Fruit fly (Drosophila melanogaster) whole organism, wandering third instar larva: ENCODE results near the gene CG1113.

Source experiments
- Abd-B ChIP-seq: fragments of >200 bp; optimal IDR thresholded peaks from 2 replicates; lab custom pipeline; 2017; ENCODE audit warnings: missing biosample characterization, missing genetic modification characterization
- CG32264 ChIP-seq: fragments of 200-800 bp; sonication (Bioruptor generic); optimal IDR thresholded peaks from 2 replicates; lab custom pipeline; 2016; ENCODE audit warnings: missing biosample characterization, missing genetic modification characterization
- CG9705 ChIP-seq: fragments of 200-800 bp; sonication (Bioruptor generic); optimal IDR thresholded peaks from 2 replicates; lab custom pipeline; 2018; ENCODE audit warnings: missing biosample characterization, mild to moderate bottlenecking, missing genetic modification characterization
- CrebA ChIP-seq: fragments of 200-800 bp; sonication (Bioruptor generic); optimal IDR thresholded peaks from 2 replicates; lab custom pipeline; 2016; ENCODE audit warnings: missing biosample characterization, mild to moderate bottlenecking, missing genetic modification characterization, borderline replicate concordance
- Dfd ChIP-seq: fragments of >200 bp; optimal IDR thresholded peaks from 2 replicates; lab custom pipeline; 2017; ENCODE audit warnings: missing biosample characterization, missing genetic modification characterization
- Dif ChIP-seq: fragments of 200-275, 200-300 bp; sonication (Bioruptor generic); optimal IDR thresholded peaks from 2 replicates; lab custom pipeline; 2018; ENCODE audit warnings: missing biosample characterization, missing genetic modification characterization; ENCODE audit not compliant: partially characterized antibody
- GATAd ChIP-seq: sonication (Bioruptor generic); optimal IDR thresholded peaks from 2 replicates; lab custom pipeline; 2016; ENCODE audit warnings: missing biosample characterization, missing genetic modification characterization
- HLH106 ChIP-seq: fragments of 200-800 bp; optimal IDR thresholded peaks from 3 replicates; lab custom pipeline; 2019; ENCODE audit warnings: missing biosample characterization, mild to moderate bottlenecking, missing genetic modification characterization, moderate library complexity
- Hnf4 ChIP-seq: fragments of 200-800 bp; sonication (Bioruptor generic); optimal IDR thresholded peaks from 2 replicates; lab custom pipeline; 2016; ENCODE audit warnings: missing biosample characterization, mild to moderate bottlenecking, missing genetic modification characterization
- Hr78 ChIP-seq: fragments of >200 bp; optimal IDR thresholded peaks from 2 replicates; lab custom pipeline; 2017; ENCODE audit warnings: missing biosample characterization, missing genetic modification characterization
- Hr83 ChIP-seq: fragments of 200-300 bp; sonication (Bioruptor generic); optimal IDR thresholded peaks from 2 replicates; lab custom pipeline; 2016; ENCODE audit warnings: missing biosample characterization, mild to moderate bottlenecking, missing genetic modification characterization, moderate library complexity; ENCODE audit not compliant: poor library complexity, severe bottlenecking
- Jra ChIP-seq: sonication (Bioruptor generic); optimal IDR thresholded peaks from 2 replicates; lab custom pipeline; 2016; ENCODE audit warnings: missing biosample characterization, missing genetic modification characterization
- Mio ChIP-seq: sonication (Bioruptor generic); optimal IDR thresholded peaks from 2 replicates; lab custom pipeline; 2016; ENCODE audit warnings: missing biosample characterization, missing genetic modification characterization
- Myc ChIP-seq: fragments of >200 bp; optimal IDR thresholded peaks from 2 replicates; lab custom pipeline; 2017
- N ChIP-seq: fragments of >200 bp; optimal IDR thresholded peaks from 2 replicates; lab custom pipeline; 2018; ENCODE audit warnings: missing biosample characterization, missing external identifiers, missing genetic modification characterization
- OdsH ChIP-seq: fragments of 200-800 bp; sonication (Bioruptor generic); optimal IDR thresholded peaks from 2 replicates; lab custom pipeline; 2016; ENCODE audit warnings: missing biosample characterization, mild to moderate bottlenecking, missing genetic modification characterization
- Rel ChIP-seq, 2 experiments: fragments of 200-800 bp; sonication (Bioruptor generic) in 1 of 2; optimal IDR thresholded peaks; 2 replicates in 1 of 2; 3 replicates in 1 of 2; lab custom pipeline; 2016 to 2019; ENCODE audit warnings: mild to moderate bottlenecking in 2 of 2, missing biosample characterization in 2 of 2, missing genetic modification characterization in 2 of 2, moderate library complexity in 1 of 2
- Vsx2 ChIP-seq: fragments of 200-300, 225-300 bp; sonication (Bioruptor generic); optimal IDR thresholded peaks from 2 replicates; lab custom pipeline; 2018; ENCODE audit warnings: missing biosample characterization, missing genetic modification characterization; ENCODE audit not compliant: partially characterized antibody
- br ChIP-seq: fragments of 200-800 bp; sonication (Bioruptor generic); optimal IDR thresholded peaks from 2 replicates; lab custom pipeline; 2016; ENCODE audit warnings: missing biosample characterization, missing genetic modification characterization
- brk ChIP-seq: fragments of 200-800 bp; sonication (Bioruptor generic); optimal IDR thresholded peaks from 2 replicates; lab custom pipeline; 2016; ENCODE audit warnings: missing biosample characterization, mild to moderate bottlenecking, missing genetic modification characterization
- dl ChIP-seq, 2 experiments: fragments of 175-275, 200-275 bp in 1 of 2; fragments of 200-275 bp in 1 of 2; sonication (Bioruptor generic); optimal IDR thresholded peaks; lab custom pipeline; 2018; ENCODE audit warnings: mild to moderate bottlenecking in 2 of 2, missing biosample characterization in 2 of 2, missing genetic modification characterization in 2 of 2, moderate library complexity in 2 of 2; ENCODE audit not compliant: partially characterized antibody in 2 of 2, insufficient read depth in 1 of 2
- dmrt93B ChIP-seq: fragments of 200-800 bp; sonication (Bioruptor generic); optimal IDR thresholded peaks from 2 replicates; lab custom pipeline; 2018; ENCODE audit warnings: missing biosample characterization, mild to moderate bottlenecking, missing genetic modification characterization
- dsf ChIP-seq: sonication (Bioruptor generic); optimal IDR thresholded peaks from 2 replicates; lab custom pipeline; 2016; ENCODE audit warnings: missing biosample characterization, missing genetic modification characterization, borderline replicate concordance
- ey ChIP-seq: fragments of 200-800 bp; sonication (Bioruptor generic); optimal IDR thresholded peaks from 2 replicates; lab custom pipeline; 2016; ENCODE audit warnings: missing biosample characterization, missing genetic modification characterization
- foxo ChIP-seq, 2 experiments: fragments of 200-800 bp; sonication (Bioruptor generic); optimal IDR thresholded peaks; 2 replicates in 1 of 2; 3 replicates in 1 of 2; lab custom pipeline; 2016 to 2017; ENCODE audit warnings: missing biosample characterization in 2 of 2, missing genetic modification characterization in 2 of 2
- fru ChIP-seq: fragments of 200-800 bp; sonication (Bioruptor generic); optimal IDR thresholded peaks from 3 replicates; lab custom pipeline; 2016; ENCODE audit warnings: missing biosample characterization, mild to moderate bottlenecking, missing genetic modification characterization
- h ChIP-seq: fragments of 200-800 bp; sonication (Bioruptor generic); optimal IDR thresholded peaks from 3 replicates; lab custom pipeline; 2016; ENCODE audit warnings: missing biosample characterization, mild to moderate bottlenecking, missing genetic modification characterization
- pan ChIP-seq: fragments of >200 bp; optimal IDR thresholded peaks from 2 replicates; lab custom pipeline; 2017
- psq ChIP-seq: fragments of 200-800 bp; sonication (Bioruptor generic); optimal IDR thresholded peaks from 3 replicates; lab custom pipeline; 2017; ENCODE audit warnings: missing biosample characterization, mild to moderate bottlenecking, missing genetic modification characterization, moderate library complexity
- rgr ChIP-seq: fragments of 200-800 bp; sonication (Bioruptor generic); optimal IDR thresholded peaks from 3 replicates; lab custom pipeline; 2016; ENCODE audit warnings: missing biosample characterization, mild to moderate bottlenecking, missing genetic modification characterization
- sv ChIP-seq: fragments of 200-800 bp; sonication (Bioruptor generic); optimal IDR thresholded peaks from 3 replicates; lab custom pipeline; 2016; ENCODE audit warnings: missing biosample characterization, missing genetic modification characterization
- tai ChIP-seq: sonication (Bioruptor generic); optimal IDR thresholded peaks from 2 replicates; lab custom pipeline; 2016; ENCODE audit warnings: missing biosample characterization, missing genetic modification characterization
- woc ChIP-seq: sonication (Bioruptor generic); optimal IDR thresholded peaks from 2 replicates; lab custom pipeline; 2016; ENCODE audit warnings: missing biosample characterization, mild to moderate bottlenecking, missing genetic modification characterization

CG1113 gene

dm6 chr3R:5264251-5265098 is 11.5 kb downstream of the CG1113 start (continued):
- peak; percentile 90 for TF ChIP-seq woc (GFP tag; lab: Kevin White, UChicago)
- TF ChIP-seq pan, result no peak
- peak in 1 of 2 experiments; percentile 60 for TF ChIP-seq foxo (GFP tag; optimal IDR thresholded peaks at IDR 0.05; lab: Kevin White, UChicago)
- TF ChIP-seq Dif (GFP tag; lab: Kevin White, UChicago), result peak; percentile 83
- peak; percentile 44 for TF ChIP-seq h
- TF ChIP-seq, all 38 proteins: peak for 18

- TF ChIP-seq Hr78 (GFP tag; lab: Kevin White, UChicago) (no peak), dl (GFP tag; optimal IDR thresholded peaks at IDR 0.05; lab: Kevin White, UChicago; ENCODE audit: insufficient read depth in 1 of 2, partially characterized antibody in 2 of 2) (no peak), Dif (GFP tag; lab: Kevin White, UChicago) (no peak), dsf (no peak), Rel (GFP tag; optimal IDR thresholded peaks at IDR 0.05; lab: Kevin White, UChicago) (no peak), Rel (tag; optimal IDR thresholded peaks at IDR 0.05; lab: Kevin White, UChicago) (peak; percentile 92)
- TF ChIP-seq, all 38 proteins: peak for 1
Measured at dm6 chr3R:5266282-5266681, 13.3 kb downstream of the CG1113 start.

dm6 chr3R:5268495-5268894 is 15.5 kb downstream of the CG1113 start:
- TF ChIP-seq N (GFP tag; lab: Kevin White, UChicago) (peak; percentile 78), Mio (no peak), sv (no peak), CG9705 (GFP tag; lab: Kevin White, UChicago) (no peak), Vsx2 (GFP tag; lab: Kevin White, UChicago) (peak; percentile 44), br (GFP tag; lab: Kevin White, UChicago) (no peak), psq (GFP tag; lab: Kevin White, UChicago) (no peak), ey (GFP tag; lab: Kevin White, UChicago) (no peak), tai (no peak), dsf (no peak), brk (GFP tag; lab: Kevin White, UChicago) (peak; percentile 19), Jra (GFP tag; lab: Kevin White, UChicago) (no peak), Hr78 (GFP tag; lab: Kevin White, UChicago) (no peak), Myc (lab: Kevin White, UChicago) (peak; percentile 85), Hr83 (GFP tag; lab: Kevin White, UChicago) (no peak)

- TF ChIP-seq rgr (GFP tag; lab: Kevin White, UChicago), result peak; percentile 44
- TF ChIP-seq Hnf4 (GFP tag; lab: Kevin White, UChicago), result peak; percentile 21
- TF ChIP-seq Dif (GFP tag; lab: Kevin White, UChicago), result no peak
- TF ChIP-seq br (GFP tag; lab: Kevin White, UChicago), result peak; percentile 16
- no peak for TF ChIP-seq dmrt93B (GFP tag; lab: Kevin White, UChicago)
- no peak for TF ChIP-seq CG9705 (GFP tag; lab: Kevin White, UChicago)
- TF ChIP-seq foxo (GFP tag; optimal IDR thresholded peaks at IDR 0.05; lab: Kevin White, UChicago), result peak in 1 of 2 experiments; percentile 47
- no peak for TF ChIP-seq brk (GFP tag; lab: Kevin White, UChicago)
- no peak for TF ChIP-seq Jra (GFP tag; lab: Kevin White, UChicago)
- TF ChIP-seq woc (GFP tag; lab: Kevin White, UChicago), result no peak
- TF ChIP-seq Vsx2 (GFP tag; lab: Kevin White, UChicago), result no peak
- TF ChIP-seq CrebA (GFP tag; lab: Kevin White, UChicago), result no peak
- no peak for TF ChIP-seq ey (GFP tag; lab: Kevin White, UChicago)
- TF ChIP-seq Dfd, result no peak
- TF ChIP-seq fru (GFP tag; lab: Kevin White, UChicago), result peak; percentile 34
- TF ChIP-seq Abd-B (GFP tag; lab: Kevin White, UChicago), result no peak
- TF ChIP-seq Myc (lab: Kevin White, UChicago), result no peak
- no peak for TF ChIP-seq Hr83 (GFP tag; lab: Kevin White, UChicago)
- TF ChIP-seq dsf, result no peak
- no peak for TF ChIP-seq HLH106
- TF ChIP-seq CG32264 (GFP tag; lab: Kevin White, UChicago), result no peak
- no peak for TF ChIP-seq GATAd (GFP tag; lab: Kevin White, UChicago)
- peak; percentile 28 for TF ChIP-seq h
- no peak for TF ChIP-seq dl (GFP tag; optimal IDR thresholded peaks at IDR 0.05; lab: Kevin White, UChicago; ENCODE audit: insufficient read depth in 1 of 2, partially characterized antibody in 2 of 2)
- TF ChIP-seq OdsH, result no peak
- TF ChIP-seq Rel (GFP tag; optimal IDR thresholded peaks at IDR 0.05; lab: Kevin White, UChicago), result no peak
- no peak for TF ChIP-seq Rel (tag; optimal IDR thresholded peaks at IDR 0.05; lab: Kevin White, UChicago)
- no peak for TF ChIP-seq Mio
- TF ChIP-seq, all 38 proteins: peak for 6
Measured at dm6 chr3R:5270806-5271205, 17.9 kb downstream of the CG1113 start.
